Worm (Caenorhabditis elegans): Measurements from ENCODE around the gene nas-39.

- no peak for TF ChIP-seq zip-5 (tag; optimal IDR thresholded peaks at IDR 0.05)
- TF ChIP-seq fkh-10 (GFP tag; optimal IDR thresholded peaks at IDR 0.05) = no peak
- no peak for TF ChIP-seq mec-3 (tag; optimal IDR thresholded peaks at IDR 0.05; ENCODE audit: borderline replicate concordance)
- no peak for TF ChIP-seq pat-9 (tag; optimal IDR thresholded peaks at IDR 0.05)
- no peak for TF ChIP-seq pqm-1 (tag; optimal IDR thresholded peaks at IDR 0.05)
- no peak for TF ChIP-seq pha-4 (tag; optimal IDR thresholded peaks at IDR 0.05)
- TF ChIP-seq ama-1 (optimal IDR thresholded peaks at IDR 0.05) = no peak
- no peak for TF ChIP-seq sox-4 (tag; optimal IDR thresholded peaks at IDR 0.05)
- peak; percentile 53 for TF ChIP-seq elt-2 (tag; optimal IDR thresholded peaks at IDR 0.05)
- TF ChIP-seq C08G9.2 (tag; optimal IDR thresholded peaks at IDR 0.05) = no peak
- no peak for TF ChIP-seq odd-2 (tag; optimal IDR thresholded peaks at IDR 0.05)
- no peak for TF ChIP-seq hlh-6 (tag; optimal IDR thresholded peaks at IDR 0.05)
- no peak for TF ChIP-seq nhr-11 (tag; optimal IDR thresholded peaks at IDR 0.05)
- TF ChIP-seq unc-55 (GFP tag; optimal IDR thresholded peaks at IDR 0.05) = no peak
These were observed 43.3 kb upstream of the nas-39 start for ce11 chrX:16413208-16413995.
